In genomic region chrIII:11614874-11615273, ce11 we compare ENCODE assay signal across 5 worm cellular contexts.
TF ChIP-seq lines count a peak whose summit lies in the region.

No protein-coding gene starts in this region.

TF ChIP-seq in whole organism, L3 larva, 47 proteins besides CTCF, POLR2A, EP300 and RAD21:
- TF ChIP-seq ceh-28 (tag; optimal IDR thresholded peaks at IDR 0.05; lab: Kevin White, UChicago) (peak; percentile 99), ztf-11 (tag; optimal IDR thresholded peaks at IDR 0.05; lab: Kevin White, UChicago) (no peak)

TF ChIP-seq in whole organism, L4 larva, 104 proteins besides CTCF, POLR2A, EP300 and RAD21:
- TF ChIP-seq ceh-28 (tag; optimal IDR thresholded peaks at IDR 0.05; lab: Kevin White, UChicago), result peak; percentile 99
- TF ChIP-seq nhr-77 (tag; optimal IDR thresholded peaks at IDR 0.05; lab: Kevin White, UChicago), result no peak

TF ChIP-seq in whole organism, late embryonic, 69 proteins besides CTCF, POLR2A, EP300 and RAD21:
- no peak for TF ChIP-seq rnt-1 (tag; optimal IDR thresholded peaks at IDR 0.05; lab: Kevin White, UChicago)
- no peak for TF ChIP-seq sdc-2 (tag; optimal IDR thresholded peaks at IDR 0.05; lab: Kevin White, UChicago)
- TF ChIP-seq ets-4 (tag; optimal IDR thresholded peaks at IDR 0.05; lab: Kevin White, UChicago), result no peak
- peak; percentile 97 for TF ChIP-seq ceh-48 (tag; optimal IDR thresholded peaks at IDR 0.05; lab: Kevin White, UChicago)
- TF ChIP-seq ahr-1 (tag; optimal IDR thresholded peaks at IDR 0.05; lab: Kevin White, UChicago), result no peak

TF ChIP-seq in whole organism, midembryonic, 9 proteins besides CTCF, POLR2A, EP300 and RAD21:
- TF ChIP-seq ztf-29 (GFP tag; IDR thresholded peaks at IDR 0.05; lab: Robert Waterston, UW) (no peak), T22C8.4 (GFP tag; IDR thresholded peaks at IDR 0.05; lab: Robert Waterston, UW) (peak; percentile 99)

TF ChIP-seq in whole organism, mixed stage, embryonic, 35 proteins besides CTCF, POLR2A, EP300 and RAD21:
- TF ChIP-seq elt-3 (tag; optimal IDR thresholded peaks at IDR 0.05; lab: Kevin White, UChicago) (no peak), ceh-39 (tag; optimal IDR thresholded peaks at IDR 0.05; lab: Kevin White, UChicago) (peak; percentile 55)
